Worm (Caenorhabditis elegans): ENCODE measurements around the gene D1025.10.
A peak's percentile ranks its signal among the peaks of the same experiment; 100 is the strongest.

The D1025.10 gene

DNA sequence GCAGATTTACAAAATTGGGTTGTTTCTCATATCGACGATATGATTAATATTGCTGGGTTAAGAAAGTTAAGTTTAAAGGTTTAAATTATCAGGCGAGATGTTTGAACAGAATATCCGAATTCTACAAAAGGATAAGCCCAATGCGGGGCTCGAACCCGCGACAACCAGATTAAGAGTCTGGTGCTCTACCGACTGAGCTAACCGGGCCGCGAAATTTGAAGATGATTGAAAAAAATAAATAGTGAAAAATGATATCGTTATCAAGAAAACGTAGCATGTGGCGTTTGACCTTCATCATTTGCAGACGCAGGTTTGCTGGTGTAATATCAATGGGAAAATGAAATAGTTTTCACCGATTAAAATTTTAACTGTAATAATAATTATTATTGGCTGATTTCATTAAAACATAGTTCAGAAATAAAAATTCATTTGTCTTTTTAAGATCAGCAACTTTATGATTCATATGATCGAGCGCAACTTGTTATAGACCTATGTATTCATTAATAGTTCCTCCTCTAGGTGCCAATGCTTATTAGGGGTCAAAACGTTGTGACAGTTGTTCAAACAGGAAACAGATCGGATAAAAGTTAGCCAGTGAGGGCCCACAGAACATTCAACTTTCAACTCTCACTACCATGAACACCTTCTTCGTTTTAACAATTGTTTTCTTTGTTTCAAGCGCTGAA lies 37.8 kb upstream of the D1025.10 start, which contains the start of gene M163.11 (continued):
- TF ChIP-seq zag-1 (tag; optimal IDR thresholded peaks at IDR 0.05): no peak
- no peak for TF ChIP-seq unc-30 (tag; optimal IDR thresholded peaks at IDR 0.05)
- TF ChIP-seq rnt-1 (tag; optimal IDR thresholded peaks at IDR 0.05): peak; percentile 55
- TF ChIP-seq irx-1 (tag; optimal IDR thresholded peaks at IDR 0.05): no peak
- peak; percentile 24 for TF ChIP-seq elt-2 (tag; optimal IDR thresholded peaks at IDR 0.05)
- TF ChIP-seq unc-98 (GFP tag; IDR thresholded peaks at IDR 0.05): no peak
- TF ChIP-seq vab-15 (tag; optimal IDR thresholded peaks at IDR 0.05): no peak
- peak in 1 of 2 experiments; percentile 5 for TF ChIP-seq mdl-1 (tag; optimal IDR thresholded peaks at IDR 0.05)
- TF ChIP-seq nhr-47 (tag; optimal IDR thresholded peaks at IDR 0.05): peak; percentile 16
- TF ChIP-seq ceh-90 (tag; optimal IDR thresholded peaks at IDR 0.05): no peak
- no peak for TF ChIP-seq F16B12.6 (tag; optimal IDR thresholded peaks at IDR 0.05)

- TF ChIP-seq Y116A8C.19 (tag; optimal IDR thresholded peaks at IDR 0.05; ENCODE audit: borderline replicate concordance): no peak
- TF ChIP-seq mef-2 (tag; optimal IDR thresholded peaks at IDR 0.05): no peak
- TF ChIP-seq ceh-88 (GFP tag; IDR thresholded peaks at IDR 0.05): 0 out of 2 replicates have a peak, but pooled peaks have one; percentile 14
- TF ChIP-seq lin-15B (tag; optimal IDR thresholded peaks at IDR 0.05): peak; percentile 43
- TF ChIP-seq tbx-2 (tag; optimal IDR thresholded peaks at IDR 0.05): peak; percentile 89
- peak; percentile 81 for TF ChIP-seq xbp-1 (tag; optimal IDR thresholded peaks at IDR 0.05)
- TF ChIP-seq egl-27 (tag; optimal IDR thresholded peaks at IDR 0.05): no peak
- no peak for TF ChIP-seq ama-1 (optimal IDR thresholded peaks at IDR 0.05)
- TF ChIP-seq nhr-237 (tag; optimal IDR thresholded peaks at IDR 0.05): no peak
- peak; percentile 66 to 74 for TF ChIP-seq efl-1 (optimal IDR thresholded peaks at IDR 0.05)
- peak; percentile 58 to 97 for TF ChIP-seq efl-1 (GFP tag; optimal IDR thresholded peaks at IDR 0.05 in 1 of 2)
- no peak for TF ChIP-seq nhr-28 (tag; optimal IDR thresholded peaks at IDR 0.05)
- TF ChIP-seq elt-2 (tag; optimal IDR thresholded peaks at IDR 0.05): peak; percentile 45
- peak; percentile 91 for TF ChIP-seq nhr-20 (tag; optimal IDR thresholded peaks at IDR 0.05)
- peak; percentile 69 for TF ChIP-seq hpl-2 (GFP tag; optimal IDR thresholded peaks at IDR 0.05)
- peak in 1 of 2 experiments; percentile 71 for TF ChIP-seq ztf-11 (tag; optimal IDR thresholded peaks at IDR 0.05)
- TF ChIP-seq mdl-1 (tag; optimal IDR thresholded peaks at IDR 0.05): peak in 1 of 2 experiments; percentile 63
- peak; percentile 72 for TF ChIP-seq irx-1 (tag; optimal IDR thresholded peaks at IDR 0.05)
- TF ChIP-seq nhr-11 (tag; optimal IDR thresholded peaks at IDR 0.05): peak; percentile 15
- TF ChIP-seq jun-1 (tag; optimal IDR thresholded peaks at IDR 0.05): peak; percentile 71
- peak; percentile 92 for TF ChIP-seq nhr-85 (tag)
- TF ChIP-seq lin-13 (GFP tag; optimal IDR thresholded peaks at IDR 0.05): peak; percentile 85
- no peak for TF ChIP-seq hlh-4 (tag; optimal IDR thresholded peaks at IDR 0.05)
- TF ChIP-seq nhr-71 (tag; optimal IDR thresholded peaks at IDR 0.05): peak; percentile 93
- no peak for TF ChIP-seq alr-1 (tag; optimal IDR thresholded peaks at IDR 0.05; ENCODE audit: borderline replicate concordance)
- no peak for TF ChIP-seq vab-15 (tag; optimal IDR thresholded peaks at IDR 0.05)
- no peak for TF ChIP-seq aly-2 (tag; optimal IDR thresholded peaks at IDR 0.05)
- peak; percentile 88 for TF ChIP-seq snu-23 (GFP tag; optimal IDR thresholded peaks at IDR 0.05)
- no peak for TF ChIP-seq nhr-76 (tag; optimal IDR thresholded peaks at IDR 0.05)
- peak; percentile 44 for TF ChIP-seq lir-3 (tag; optimal IDR thresholded peaks at IDR 0.05; ENCODE audit: poor library complexity)
- no peak for TF ChIP-seq C04F5.9 (tag; optimal IDR thresholded peaks at IDR 0.05)
- peak; percentile 84 for TF ChIP-seq grh-1 (GFP tag; IDR thresholded peaks at IDR 0.05)
- no peak for TF ChIP-seq ceh-63 (GFP tag; optimal IDR thresholded peaks at IDR 0.05)
- TF ChIP-seq dpl-1 (GFP tag; optimal IDR thresholded peaks at IDR 0.05): peak; percentile 68 to 79 (median 74)
- TF ChIP-seq tlp-1 (tag; optimal IDR thresholded peaks at IDR 0.05): no peak
- peak; percentile 76 for TF ChIP-seq C16A3.4 (tag; optimal IDR thresholded peaks at IDR 0.05)
- TF ChIP-seq nhr-47 (tag; optimal IDR thresholded peaks at IDR 0.05): peak; percentile 89
- peak; percentile 49 for TF ChIP-seq fkh-8 (tag; optimal IDR thresholded peaks at IDR 0.05)
- TF ChIP-seq nhr-77 (tag; optimal IDR thresholded peaks at IDR 0.05): peak; percentile 65
- TF ChIP-seq sox-4 (tag; optimal IDR thresholded peaks at IDR 0.05): peak; percentile 42
- no peak for TF ChIP-seq C34B4.2 (tag; optimal IDR thresholded peaks at IDR 0.05)
- peak; percentile 57 for TF ChIP-seq ztf-4 (tag; optimal IDR thresholded peaks at IDR 0.05)
- peak; percentile 64 for TF ChIP-seq isw-1 (GFP tag; IDR thresholded peaks at IDR 0.05)
- TF ChIP-seq nhr-90 (tag; optimal IDR thresholded peaks at IDR 0.05; ENCODE audit: poor library complexity): peak; percentile 88
- TF ChIP-seq mep-1 (tag; optimal IDR thresholded peaks at IDR 0.05): peak; percentile 75
Observed at ce11 chrX:14480248-14480647, 36.4 kb upstream of the D1025.10 start, which contains the start of gene gfi-3. Gene gfi-3, plus strand, starts transcription at chrX:14480572.
